Fruit fly (Drosophila melanogaster): ENCODE data around the gene Cpr65Ec.

Cpr65Ec gene

dm6 chr3L:7125289-7125955, 32.4 kb downstream of the Cpr65Ec start, which contains the start of the genes msl-3 and BBS1 (continued):
- TF ChIP-seq hb (GFP tag; IDR thresholded peaks at IDR 0.05; ENCODE audit: partially characterized antibody): 0 out of 3 replicates have a peak, but pooled peaks have one; percentile 61
- peak; percentile 84 for TF ChIP-seq CG4617 (GFP tag; optimal IDR thresholded peaks at IDR 0.05; ENCODE audit: borderline replicate concordance)
- 0 out of 2 replicates have a peak, but pooled peaks have one; percentile 4 for TF ChIP-seq Rfx (GFP tag; IDR thresholded peaks at IDR 0.05)
- TF ChIP-seq ERR (GFP tag; optimal IDR thresholded peaks at IDR 0.05): no peak
- peak; percentile 86 for TF ChIP-seq pzg (GFP tag; optimal IDR thresholded peaks at IDR 0.05)
- peak; percentile 88 for TF ChIP-seq stwl (tag; optimal IDR thresholded peaks at IDR 0.05)
- TF ChIP-seq CG2116 (GFP tag; optimal IDR thresholded peaks at IDR 0.05): peak; percentile 88
- TF ChIP-seq crc (GFP tag; optimal IDR thresholded peaks at IDR 0.05): no peak
- TF ChIP-seq Myb (GFP tag; optimal IDR thresholded peaks at IDR 0.05): peak; percentile 84
- TF ChIP-seq Dek (tag; optimal IDR thresholded peaks at IDR 0.05): no peak
- no peak for TF ChIP-seq crp (GFP tag; optimal IDR thresholded peaks at IDR 0.05)
- peak; percentile 2 for TF ChIP-seq CG3281 (GFP tag; optimal IDR thresholded peaks at IDR 0.05)
- no peak for TF ChIP-seq CG12071 (GFP tag; optimal IDR thresholded peaks at IDR 0.05)
- peak; percentile 64 for TF ChIP-seq CG7963 (GFP tag; IDR thresholded peaks at IDR 0.05; ENCODE audit: partially characterized antibody)
- peak; percentile 21; the same call in 1 of the 2 replicates for TF ChIP-seq Adf1 (GFP tag; IDR thresholded peaks at IDR 0.05)
- TF ChIP-seq yki (optimal IDR thresholded peaks at IDR 0.05): no peak
- TF ChIP-seq CG17186 (GFP tag; optimal IDR thresholded peaks at IDR 0.05): peak; percentile 39
- peak; percentile 66; the same call in 1 of the 2 replicates for TF ChIP-seq Bgb (GFP tag; IDR thresholded peaks at IDR 0.05; ENCODE audit: partially characterized antibody)
- no peak for TF ChIP-seq lbe (GFP tag; optimal IDR thresholded peaks at IDR 0.05)
- no peak for TF ChIP-seq sd (tag; optimal IDR thresholded peaks at IDR 0.05)
- peak; percentile 42 for TF ChIP-seq CHES-1-like (GFP tag; optimal IDR thresholded peaks at IDR 0.05)
- TF ChIP-seq Sin3A (optimal IDR thresholded peaks at IDR 0.05): peak; percentile 64
- TF ChIP-seq zen2 (GFP tag; IDR thresholded peaks at IDR 0.05; ENCODE audit: partially characterized antibody): peak; percentile 22; the same call in 1 of the 3 replicates
- peak; percentile 9 for TF ChIP-seq pho (GFP tag; optimal IDR thresholded peaks at IDR 0.05)
- peak; percentile 72; the same call in 2 of the 3 replicates for TF ChIP-seq CG6791 (GFP tag; IDR thresholded peaks at IDR 0.05; ENCODE audit: partially characterized antibody)
- TF ChIP-seq CG12942 (GFP tag; optimal IDR thresholded peaks at IDR 0.05): no peak
- TF ChIP-seq amos (GFP tag; IDR thresholded peaks at IDR 0.05; ENCODE audit: partially characterized antibody): peak; percentile 72
- peak; percentile 40 for TF ChIP-seq CG33213 (GFP tag; optimal IDR thresholded peaks at IDR 0.05)
- peak; percentile 73 for TF ChIP-seq sens (GFP tag)
- peak; percentile 79 for TF ChIP-seq Dll (GFP tag; IDR thresholded peaks at IDR 0.05; ENCODE audit: partially characterized antibody)
- no peak for TF ChIP-seq schlank (tag; optimal IDR thresholded peaks at IDR 0.05)
- TF ChIP-seq Fer1 (GFP tag; optimal IDR thresholded peaks at IDR 0.05): peak; percentile 33
- TF ChIP-seq Doc3 (GFP tag; IDR thresholded peaks at IDR 0.05; ENCODE audit: partially characterized antibody): peak; percentile 51; the same call in 1 of the 3 replicates
- peak; percentile 16 for TF ChIP-seq dm (GFP tag; optimal IDR thresholded peaks at IDR 0.05)
- no peak for TF ChIP-seq CG14667 (GFP tag; IDR thresholded peaks at IDR 0.05)
- peak; percentile 71 for TF ChIP-seq BEAF-32 (GFP tag; optimal IDR thresholded peaks at IDR 0.05)
- peak; percentile 59 for TF ChIP-seq knrl (GFP tag; IDR thresholded peaks at IDR 0.05; ENCODE audit: partially characterized antibody)
- no peak for TF ChIP-seq CG17361 (GFP tag; IDR thresholded peaks at IDR 0.05)
- TF ChIP-seq ftz-f1 (GFP tag; optimal IDR thresholded peaks at IDR 0.05): peak; percentile 34
- TF ChIP-seq CG34376 (GFP tag; optimal IDR thresholded peaks at IDR 0.05): peak; percentile 7
- TF ChIP-seq inv (GFP tag; IDR thresholded peaks at IDR 0.05; ENCODE audit: partially characterized antibody): peak; percentile 33; the same call in 1 of the 2 replicates
- TF ChIP-seq zen (tag; optimal IDR thresholded peaks at IDR 0.05): peak; percentile 28
- peak; percentile 29; the same call in 1 of the 2 replicates for TF ChIP-seq sna (GFP tag; IDR thresholded peaks at IDR 0.05; ENCODE audit: partially characterized antibody)
- TF ChIP-seq Opbp (GFP tag; IDR thresholded peaks at IDR 0.05; ENCODE audit: partially characterized antibody): peak; percentile 74
- TF ChIP-seq CG14860 (GFP tag; IDR thresholded peaks at IDR 0.05; ENCODE audit: partially characterized antibody): peak; percentile 60; the same call in 2 of the 3 replicates
- TF ChIP-seq Med (GFP tag): peak; percentile 80
- TF ChIP-seq CG34224 (GFP tag; IDR thresholded peaks at IDR 0.05; ENCODE audit: partially characterized antibody): peak; percentile 69

All from whole organism, embryonic.